Fruit fly (Drosophila melanogaster): ENCODE results near the gene CG34001.

The CG34001 gene

dm6 chr3L:10628384-10628783 is 2.5 kb upstream of the CG34001 start, which contains the start of gene CG14151:
CG14151 (minus strand) TSS chr3L:10628484.
- TF ChIP-seq CG12768 (GFP tag; optimal IDR thresholded peaks at IDR 0.05), result no peak
- TF ChIP-seq cic (GFP tag; optimal IDR thresholded peaks at IDR 0.05), result no peak
- no peak for TF ChIP-seq CG7101 (tag; optimal IDR thresholded peaks at IDR 0.05)
- no peak for TF ChIP-seq Hr96 (GFP tag; optimal IDR thresholded peaks at IDR 0.05)
- no peak for TF ChIP-seq kay (GFP tag; ENCODE audit: borderline replicate concordance)
- TF ChIP-seq CG5204 (GFP tag; optimal IDR thresholded peaks at IDR 0.05), result no peak
- no peak for TF ChIP-seq Mnt (GFP tag; optimal IDR thresholded peaks at IDR 0.05)

- TF ChIP-seq ovo (GFP tag; optimal IDR thresholded peaks at IDR 0.05) (no peak), kay (GFP tag; ENCODE audit: borderline replicate concordance) (peak; percentile 16)
Observed at dm6 chr3L:10629969-10630368, 910 bp upstream of the CG34001 start, which contains the start of gene CG42536. CG42536 (minus strand) TSS chr3L:10630069.

- TF ChIP-seq cic (GFP tag; optimal IDR thresholded peaks at IDR 0.05), result peak; percentile 81
- no peak for TF ChIP-seq CG5204 (GFP tag; optimal IDR thresholded peaks at IDR 0.05)
- peak; percentile 84 for TF ChIP-seq Clk (GFP tag; optimal IDR thresholded peaks at IDR 0.05)
- TF ChIP-seq Hr96 (GFP tag; optimal IDR thresholded peaks at IDR 0.05), result no peak
- TF ChIP-seq bab1 (GFP tag; optimal IDR thresholded peaks at IDR 0.05), result peak; percentile 91
- TF ChIP-seq tj (GFP tag; optimal IDR thresholded peaks at IDR 0.05), result peak; percentile 80
- TF ChIP-seq CG11617 (GFP tag; optimal IDR thresholded peaks at IDR 0.05), result peak; percentile 95
- peak; percentile 93 for TF ChIP-seq CG14711 (tag; optimal IDR thresholded peaks at IDR 0.05)
- TF ChIP-seq CG1620 (GFP tag; optimal IDR thresholded peaks at IDR 0.05), result peak; percentile 81
- TF ChIP-seq ovo (GFP tag; optimal IDR thresholded peaks at IDR 0.05), result peak; percentile 96
- peak; percentile 98 for TF ChIP-seq CG7101 (tag; optimal IDR thresholded peaks at IDR 0.05)
- peak; percentile 90 for TF ChIP-seq pad (GFP tag; optimal IDR thresholded peaks at IDR 0.05)
- no peak for TF ChIP-seq cnc (optimal IDR thresholded peaks at IDR 0.05)
- peak; percentile 97 for TF ChIP-seq CG7045 (GFP tag; optimal IDR thresholded peaks at IDR 0.05)
- TF ChIP-seq CG33017 (tag; optimal IDR thresholded peaks at IDR 0.05), result peak; percentile 97
- TF ChIP-seq Mnt (GFP tag; optimal IDR thresholded peaks at IDR 0.05), result peak; percentile 77
- TF ChIP-seq CG12768 (GFP tag; optimal IDR thresholded peaks at IDR 0.05), result peak; percentile 95
- peak; percentile 89 for TF ChIP-seq toe (GFP tag; optimal IDR thresholded peaks at IDR 0.05)
- peak; percentile 91 for TF ChIP-seq Crg-1 (GFP tag; optimal IDR thresholded peaks at IDR 0.05)
- peak; percentile 39 for TF ChIP-seq kay (GFP tag; ENCODE audit: borderline replicate concordance)
Observed at dm6 chr3L:10637819-10638218, 6.9 kb downstream of the CG34001 start, which contains the start of gene Cnep1r2. Cnep1r2 (plus strand) TSS chr3L:10638146.

dm6 chr3L:10639440-10639839 is 8.6 kb downstream of the CG34001 start, which contains the start of gene CG18628:
CG18628 (plus strand) TSS chr3L:10639740.
- TF ChIP-seq CG33017 (tag; optimal IDR thresholded peaks at IDR 0.05) (no peak), Crg-1 (GFP tag; optimal IDR thresholded peaks at IDR 0.05) (no peak), CG7045 (GFP tag; optimal IDR thresholded peaks at IDR 0.05) (no peak), bab1 (GFP tag; optimal IDR thresholded peaks at IDR 0.05) (no peak), ovo (GFP tag; optimal IDR thresholded peaks at IDR 0.05) (no peak), Hr96 (GFP tag; optimal IDR thresholded peaks at IDR 0.05) (no peak), CG7101 (tag; optimal IDR thresholded peaks at IDR 0.05) (no peak), cnc (optimal IDR thresholded peaks at IDR 0.05) (no peak)

- TF ChIP-seq CG5204 (GFP tag; optimal IDR thresholded peaks at IDR 0.05), result no peak
- TF ChIP-seq toe (GFP tag; optimal IDR thresholded peaks at IDR 0.05), result no peak
- TF ChIP-seq kay (GFP tag; ENCODE audit: borderline replicate concordance), result no peak
- TF ChIP-seq Mnt (GFP tag; optimal IDR thresholded peaks at IDR 0.05), result no peak
- no peak for TF ChIP-seq Hr96 (GFP tag; optimal IDR thresholded peaks at IDR 0.05)
- TF ChIP-seq ovo (GFP tag; optimal IDR thresholded peaks at IDR 0.05), result no peak
- no peak for TF ChIP-seq cnc (optimal IDR thresholded peaks at IDR 0.05)
- no peak for TF ChIP-seq Clk (GFP tag; optimal IDR thresholded peaks at IDR 0.05)
- TF ChIP-seq pad (GFP tag; optimal IDR thresholded peaks at IDR 0.05), result no peak
- no peak for TF ChIP-seq CG12768 (GFP tag; optimal IDR thresholded peaks at IDR 0.05)
- no peak for TF ChIP-seq cic (GFP tag; optimal IDR thresholded peaks at IDR 0.05)
- TF ChIP-seq CG14711 (tag; optimal IDR thresholded peaks at IDR 0.05), result no peak
- TF ChIP-seq CG7045 (GFP tag; optimal IDR thresholded peaks at IDR 0.05), result no peak
- TF ChIP-seq Crg-1 (GFP tag; optimal IDR thresholded peaks at IDR 0.05), result no peak
- no peak for TF ChIP-seq CG1620 (GFP tag; optimal IDR thresholded peaks at IDR 0.05)
- no peak for TF ChIP-seq CG7101 (tag; optimal IDR thresholded peaks at IDR 0.05)
- TF ChIP-seq tj (GFP tag; optimal IDR thresholded peaks at IDR 0.05), result no peak
- TF ChIP-seq CG11617 (GFP tag; optimal IDR thresholded peaks at IDR 0.05), result no peak
Observed at dm6 chr3L:10641589-10641988, 10.7 kb downstream of the CG34001 start, which contains the start of gene CG14154. CG14154 (plus strand) TSS chr3L:10641889.

- no peak for TF ChIP-seq Hr96 (GFP tag; optimal IDR thresholded peaks at IDR 0.05)
- no peak for TF ChIP-seq CG11617 (GFP tag; optimal IDR thresholded peaks at IDR 0.05)
- TF ChIP-seq CG14711 (tag; optimal IDR thresholded peaks at IDR 0.05), result no peak
- TF ChIP-seq CG12768 (GFP tag; optimal IDR thresholded peaks at IDR 0.05), result no peak
- TF ChIP-seq pad (GFP tag; optimal IDR thresholded peaks at IDR 0.05), result no peak
Observed at dm6 chr3L:10643228-10643627, 12.3 kb downstream of the CG34001 start, which contains the start of gene CG14153. CG14153 (plus strand) TSS chr3L:10643528.

- TF ChIP-seq ovo (GFP tag; optimal IDR thresholded peaks at IDR 0.05), result no peak
- TF ChIP-seq Hr96 (GFP tag; optimal IDR thresholded peaks at IDR 0.05), result no peak
- no peak for TF ChIP-seq kay (GFP tag; ENCODE audit: borderline replicate concordance)
- TF ChIP-seq CG1620 (GFP tag; optimal IDR thresholded peaks at IDR 0.05), result no peak
Observed at dm6 chr3L:10645965-10646364, 15.1 kb downstream of the CG34001 start.
